Fruit fly (Drosophila melanogaster) whole organism, embryonic: Measurements from ENCODE around the gene Mrtf.

ENCODE experiments used
- Bteb2 ChIP-seq: fragments of 200-800 bp; sonication (Bioruptor generic); optimal IDR thresholded peaks from 2 replicates; lab custom pipeline; 2016; ENCODE audit warnings: missing biosample characterization, missing genetic modification characterization
- CG11504 ChIP-seq: fragments of 200-800 bp; sonication (Bioruptor generic); optimal IDR thresholded peaks from 3 replicates; lab custom pipeline; 2019; ENCODE audit warnings: missing biosample characterization, mild to moderate bottlenecking, missing genetic modification characterization, moderate library complexity
- CG12104 ChIP-seq: fragments of 200-800 bp; sonication (Bioruptor generic); optimal IDR thresholded peaks from 3 replicates; lab custom pipeline; 2016; ENCODE audit warnings: missing biosample characterization, missing genetic modification characterization
- CG12942 ChIP-seq: fragments of 200-800 bp; sonication (Bioruptor generic); optimal IDR thresholded peaks from 3 replicates; lab custom pipeline; 2016; ENCODE audit warnings: missing biosample characterization, missing genetic modification characterization
- CG13624 ChIP-seq: fragments of 200-800 bp; sonication (Bioruptor generic); optimal IDR thresholded peaks from 2 replicates; lab custom pipeline; 2016; ENCODE audit warnings: missing biosample characterization, missing genetic modification characterization
- CG14050 ChIP-seq: fragments of 200-800 bp; sonication (Bioruptor generic); IDR thresholded peaks from 3 replicates; pipeline ENCODE4 v1.3.6; 2022; ENCODE audit warnings: missing biosample characterization, missing genetic modification characterization
- CG15011 ChIP-seq: fragments of 200-800 bp; sonication (Bioruptor generic); optimal IDR thresholded peaks from 3 replicates; lab custom pipeline; 2018; ENCODE audit warnings: missing biosample characterization, mild to moderate bottlenecking, missing genetic modification characterization
- CG17568 ChIP-seq: fragments of 200-800 bp; sonication (Bioruptor generic); optimal IDR thresholded peaks from 2 replicates; lab custom pipeline; 2018; ENCODE audit warnings: missing biosample characterization, mild to moderate bottlenecking, missing genetic modification characterization, moderate library complexity
- CG17912 ChIP-seq: fragments of 200-800 bp; sonication (Bioruptor generic); optimal IDR thresholded peaks from 2 replicates; lab custom pipeline; 2018; ENCODE audit warnings: missing biosample characterization, mild to moderate bottlenecking, missing genetic modification characterization
- CG18011 ChIP-seq: fragments of 200-800 bp; sonication (Bioruptor generic); optimal IDR thresholded peaks from 2 replicates; lab custom pipeline; 2017; ENCODE audit warnings: missing biosample characterization, missing genetic modification characterization, mild to moderate bottlenecking, moderate library complexity, missing genotype
- CG18619 ChIP-seq: fragments of 200-800 bp; sonication (Bioruptor generic); optimal IDR thresholded peaks from 3 replicates; lab custom pipeline; 2017; ENCODE audit warnings: missing biosample characterization, mild to moderate bottlenecking, missing genetic modification characterization
- CG31388 ChIP-seq: fragments of 200-800 bp; sonication (Bioruptor generic); optimal IDR thresholded peaks from 2 replicates; lab custom pipeline; 2016; ENCODE audit warnings: missing biosample characterization, missing genetic modification characterization
- CG33213 ChIP-seq: fragments of 200-800 bp; sonication (Bioruptor generic); optimal IDR thresholded peaks from 3 replicates; lab custom pipeline; 2016; ENCODE audit warnings: missing biosample characterization, missing genetic modification characterization
- CG6791 ChIP-seq: fragments of 200-800 bp; sonication (Bioruptor generic); IDR thresholded peaks from 3 replicates; pipeline ENCODE4 v1.3.6; 2022; ENCODE audit warnings: missing biosample characterization, missing genetic modification characterization; ENCODE audit not compliant: partially characterized antibody
- CG9817 ChIP-seq: fragments of 200-800 bp; sonication (Bioruptor generic); optimal IDR thresholded peaks from 2 replicates; lab custom pipeline; 2018; ENCODE audit warnings: missing biosample characterization, mild to moderate bottlenecking, missing genetic modification characterization, moderate library complexity
- Dp ChIP-seq: fragments of 200-800 bp; sonication (Bioruptor generic); optimal IDR thresholded peaks from 2 replicates; lab custom pipeline; 2018; ENCODE audit warnings: missing biosample characterization, mild to moderate bottlenecking, missing genetic modification characterization, moderate library complexity
- Drgx ChIP-seq: fragments of 200-800 bp; sonication (Bioruptor generic); IDR thresholded peaks from 2 replicates; pipeline ENCODE4 v1.3.6; 2022; ENCODE audit warnings: missing biosample characterization, missing genetic modification characterization
- Hmx ChIP-seq: fragments of 200-800 bp; sonication (Bioruptor generic); optimal IDR thresholded peaks from 2 replicates; lab custom pipeline; 2016; ENCODE audit warnings: missing biosample characterization, missing genetic modification characterization
- Kr ChIP-seq: fragments of 200-800 bp; sonication (Bioruptor generic); optimal IDR thresholded peaks from 2 replicates; lab custom pipeline; 2017; ENCODE audit warnings: missing biosample characterization, mild to moderate bottlenecking, missing genetic modification characterization
- Nf-YA ChIP-seq: fragments of 200-800 bp; sonication (Bioruptor generic); IDR thresholded peaks from 2 replicates; pipeline ENCODE4 v1.3.6; 2022; ENCODE audit warnings: missing biosample characterization, missing genetic modification characterization
- Side ChIP-seq: fragments of 200-800 bp; sonication (Bioruptor generic); optimal IDR thresholded peaks from 2 replicates; lab custom pipeline; 2016; ENCODE audit warnings: missing biosample characterization, missing genetic modification characterization
- Sry-δ ChIP-seq: fragments of 200-800 bp; sonication (Bioruptor generic); optimal IDR thresholded peaks from 2 replicates; lab custom pipeline; 2016; ENCODE audit warnings: missing biosample characterization, missing genetic modification characterization
- YL-1 ChIP-seq: fragments of 200-800 bp; sonication (Bioruptor generic); optimal IDR thresholded peaks from 3 replicates; lab custom pipeline; 2017; ENCODE audit warnings: missing biosample characterization, mild to moderate bottlenecking, missing genetic modification characterization
- ac ChIP-seq: fragments of 200-800 bp; sonication (Bioruptor generic); optimal IDR thresholded peaks from 3 replicates; lab custom pipeline; 2017; ENCODE audit warnings: missing biosample characterization, mild to moderate bottlenecking, missing genetic modification characterization
- ap ChIP-seq: fragments of 200-800 bp; sonication (Bioruptor generic); IDR thresholded peaks from 2 replicates; pipeline ENCODE4 v1.3.6; 2022; ENCODE audit warnings: missing biosample characterization, missing genetic modification characterization
- bbx ChIP-seq: fragments of 200-800 bp; sonication (Bioruptor generic); IDR thresholded peaks from 2 replicates; pipeline ENCODE4 v1.3.6; 2022; ENCODE audit warnings: missing biosample characterization, missing genetic modification characterization; ENCODE audit not compliant: partially characterized antibody
- bcd ChIP-seq: fragments of 200-800 bp; sonication (Bioruptor generic); optimal IDR thresholded peaks from 2 replicates; lab custom pipeline; 2017; ENCODE audit warnings: missing biosample characterization, mild to moderate bottlenecking, missing genetic modification characterization
- cato ChIP-seq: fragments of 200-800 bp; sonication (Bioruptor generic); optimal IDR thresholded peaks from 2 replicates; lab custom pipeline; 2016; ENCODE audit warnings: missing biosample characterization, missing genetic modification characterization, borderline replicate concordance
- chinmo ChIP-seq: fragments of 200-800 bp; sonication (Bioruptor generic); IDR thresholded peaks from 4 replicates; pipeline ENCODE4 v1.3.6; 2022; ENCODE audit warnings: missing biosample characterization, missing genetic modification characterization; ENCODE audit not compliant: partially characterized antibody
- disco-r ChIP-seq: fragments of 200-800 bp; sonication (Bioruptor generic); optimal IDR thresholded peaks from 2 replicates; lab custom pipeline; 2016; ENCODE audit warnings: missing biosample characterization, missing genetic modification characterization
- dmrt11E ChIP-seq: fragments of 200-800 bp; sonication (Bioruptor generic); optimal IDR thresholded peaks from 3 replicates; lab custom pipeline; 2018; ENCODE audit warnings: missing biosample characterization, mild to moderate bottlenecking, missing genetic modification characterization, moderate library complexity
- esg ChIP-seq: fragments of 200-800 bp; sonication (Bioruptor generic); conservative IDR thresholded peaks from 2 replicates; pipeline ENCODE4 v1.3.6; 2022; ENCODE audit warnings: missing biosample characterization, missing genetic modification characterization
- fd3F ChIP-seq: fragments of 200-800 bp; sonication (Bioruptor generic); optimal IDR thresholded peaks from 2 replicates; lab custom pipeline; 2018; ENCODE audit warnings: missing biosample characterization, mild to moderate bottlenecking, missing genetic modification characterization, moderate library complexity
- gro ChIP-seq: fragments of 200-800 bp; sonication (Bioruptor generic); optimal IDR thresholded peaks from 2 replicates; lab custom pipeline; 2016; ENCODE audit warnings: missing biosample characterization, missing genetic modification characterization
- hbn ChIP-seq: fragments of 200-800 bp; sonication (Bioruptor generic); IDR thresholded peaks from 2 replicates; pipeline ENCODE4 v1.3.6; 2022; ENCODE audit warnings: missing biosample characterization, missing genetic modification characterization; ENCODE audit not compliant: partially characterized antibody
- hth ChIP-seq: fragments of >200 bp; optimal IDR thresholded peaks from 2 replicates; lab custom pipeline; 2017; ENCODE audit warnings: inconsistent platforms
- lov ChIP-seq, 2 experiments: fragments of 200-800 bp in 1 of 2; fragments of >200 bp in 1 of 2; sonication (Bioruptor generic) in 1 of 2; IDR thresholded peaks in 1 of 2; optimal IDR thresholded peaks in 1 of 2; 2 replicates in 1 of 2; 3 replicates in 1 of 2; pipeline versions ENCODE4 v1.3.6 to Lab custom; 2017 to 2022; ENCODE audit warnings: missing biosample characterization in 1 of 2, missing genetic modification characterization in 1 of 2
- mld ChIP-seq: fragments of 200-800 bp; sonication (Bioruptor generic); IDR thresholded peaks from 3 replicates; pipeline ENCODE4 v1.3.6; 2022; ENCODE audit warnings: missing biosample characterization, missing genetic modification characterization; ENCODE audit not compliant: partially characterized antibody
- nerfin-2 ChIP-seq: fragments of 200-800 bp; sonication (Bioruptor generic); IDR thresholded peaks from 2 replicates; pipeline ENCODE4 v1.3.6; 2022; ENCODE audit warnings: missing biosample characterization, missing genetic modification characterization; ENCODE audit not compliant: partially characterized antibody
- p53 ChIP-seq: fragments of 200-800 bp; sonication (Bioruptor generic); optimal IDR thresholded peaks from 2 replicates; lab custom pipeline; 2016; ENCODE audit warnings: missing biosample characterization, missing genetic modification characterization
- peb ChIP-seq: fragments of 200-800 bp; sonication (Bioruptor generic); IDR thresholded peaks from 2 replicates; pipeline ENCODE4 v1.3.6; 2022; ENCODE audit warnings: missing biosample characterization, missing genetic modification characterization
- pita ChIP-seq: fragments of 200-800 bp; sonication (Bioruptor generic); optimal IDR thresholded peaks from 2 replicates; lab custom pipeline; 2017; ENCODE audit warnings: missing biosample characterization, mild to moderate bottlenecking, missing genetic modification characterization
- pros ChIP-seq: fragments of 200-800 bp; sonication (Bioruptor generic); optimal IDR thresholded peaks from 3 replicates; lab custom pipeline; 2019; ENCODE audit warnings: missing biosample characterization, mild to moderate bottlenecking, missing genetic modification characterization, moderate library complexity
- ranshi ChIP-seq: fragments of 200-800 bp; sonication (Bioruptor generic); IDR thresholded peaks from 2 replicates; pipeline ENCODE4 v1.3.6; 2022; ENCODE audit warnings: missing biosample characterization, missing genetic modification characterization
- repo ChIP-seq: fragments of 200-800 bp; sonication (Bioruptor generic); optimal IDR thresholded peaks from 2 replicates; lab custom pipeline; 2016; ENCODE audit warnings: missing biosample characterization, missing genetic modification characterization
- salm ChIP-seq: fragments of 200-800 bp; sonication (Bioruptor generic); optimal IDR thresholded peaks from 2 replicates; lab custom pipeline; 2018; ENCODE audit warnings: missing biosample characterization, mild to moderate bottlenecking, missing genetic modification characterization
- sr ChIP-seq: fragments of 200-800 bp; sonication (Bioruptor generic); IDR thresholded peaks from 3 replicates; pipeline ENCODE4 v1.3.6; 2022; ENCODE audit warnings: missing biosample characterization, missing genetic modification characterization
- ssp ChIP-seq: fragments of 200-800 bp; sonication (Bioruptor generic); IDR thresholded peaks from 2 replicates; pipeline ENCODE4 v1.3.6; 2022; ENCODE audit warnings: missing biosample characterization, missing genetic modification characterization
- zen ChIP-seq: fragments of 200-800 bp; sonication (Bioruptor generic); optimal IDR thresholded peaks from 3 replicates; lab custom pipeline; 2018; ENCODE audit warnings: missing biosample characterization, mild to moderate bottlenecking, missing genetic modification characterization, moderate library complexity

The Mrtf gene

DNA sequence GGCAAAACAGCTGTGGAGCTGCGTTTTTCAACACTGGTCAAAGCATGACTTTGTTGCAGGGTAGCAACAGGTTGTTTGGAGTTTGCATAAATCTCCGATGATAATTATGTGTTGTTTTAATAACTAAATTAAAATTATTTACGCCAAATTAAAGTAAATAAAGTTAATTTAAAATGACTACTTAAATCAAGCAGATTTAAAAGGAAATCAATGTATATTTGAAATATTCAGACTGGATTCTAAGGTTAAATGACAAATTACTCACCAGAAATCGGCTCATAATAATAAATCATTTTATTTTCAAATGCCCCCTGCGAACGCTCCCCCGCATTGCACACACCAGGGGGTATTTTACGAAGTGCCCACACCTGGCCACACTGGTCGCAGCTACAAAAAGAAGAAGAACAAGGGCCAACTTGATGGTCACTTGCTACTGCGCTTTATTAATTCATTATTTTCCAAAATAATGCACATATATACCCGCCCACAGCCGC lies 7.7 kb upstream of the Mrtf start, which contains the start of the genes CG12093 and Atg2 (continued):
- TF ChIP-seq pita (no peak), CG14050 (GFP tag; lab: Robert Waterston, UW) (peak; percentile 88), disco-r (GFP tag; lab: Kevin White, UChicago) (peak; percentile 17), CG12942 (GFP tag; lab: Kevin White, UChicago) (peak; percentile 92), esg (GFP tag; lab: Robert Waterston, UW) (peak; percentile 95), repo (GFP tag; lab: Kevin White, UChicago) (peak; percentile 42), hbn (no peak), salm (peak; percentile 88), ranshi (GFP tag; lab: Robert Waterston, UW) (peak; percentile 89), lov (optimal IDR thresholded peaks at IDR 0.05; lab: Kevin White, UChicago) (no peak), lov (GFP tag; IDR thresholded peaks at IDR 0.05; lab: Robert Waterston, UW) (peak; percentile 83; the same call in 1 of the 3 replicates), CG17912 (GFP tag; lab: Kevin White, UChicago) (peak; percentile 40), cato (GFP tag; lab: Kevin White, UChicago) (peak; percentile 89), hth (lab: Kevin White, UChicago) (no peak), ap (GFP tag; lab: Robert Waterston, UW) (peak; percentile 92), Kr (GFP tag; lab: Kevin White, UChicago) (no peak), dmrt11E (tag; lab: Kevin White, UChicago) (peak; percentile 88), Nf-YA (GFP tag; lab: Robert Waterston, UW) (peak; percentile 77), CG18011 (GFP tag; lab: Kevin White, UChicago) (peak; percentile 75), pros (GFP tag; lab: Kevin White, UChicago) (no peak), CG11504 (peak; percentile 89), CG6791 (0 out of 3 replicates have a peak, but pooled peaks have one; percentile 21), chinmo (GFP tag; lab: Robert Waterston, UW) (no peak), CG31388 (GFP tag; lab: Kevin White, UChicago) (peak; percentile 52), CG9817 (peak; percentile 97), sr (GFP tag; lab: Robert Waterston, UW) (peak; percentile 51; the same call in 1 of the 3 replicates), Side (GFP tag; lab: Kevin White, UChicago) (peak; percentile 53), bbx (GFP tag; lab: Robert Waterston, UW) (no peak), peb (peak; percentile 88), bcd (GFP tag; lab: Kevin White, UChicago) (peak; percentile 93), ssp (GFP tag; lab: Robert Waterston, UW) (peak; percentile 87), CG15011 (GFP tag; lab: Kevin White, UChicago) (no peak), Sry-δ (GFP tag; lab: Kevin White, UChicago) (peak; percentile 44), CG12104 (GFP tag; lab: Kevin White, UChicago) (peak; percentile 87), zen (tag; lab: Kevin White, UChicago) (peak; percentile 87), CG13624 (GFP tag; lab: Kevin White, UChicago) (peak; percentile 82), CG18619 (GFP tag; lab: Kevin White, UChicago) (peak; percentile 91), YL-1 (GFP tag; lab: Kevin White, UChicago) (peak; percentile 71), Dp (peak; percentile 41), p53 (GFP tag; lab: Kevin White, UChicago) (peak; percentile 23), Hmx (GFP tag; lab: Kevin White, UChicago) (no peak), nerfin-2 (no peak), CG33213 (GFP tag; lab: Kevin White, UChicago) (peak; percentile 69), mld (GFP tag; lab: Robert Waterston, UW) (no peak), CG17568 (GFP tag; lab: Kevin White, UChicago) (no peak), Bteb2 (GFP tag; lab: Kevin White, UChicago) (peak; percentile 88), gro (peak; percentile 75), fd3F (GFP tag; lab: Kevin White, UChicago) (peak; percentile 92), ac (GFP tag; lab: Kevin White, UChicago) (peak; percentile 52), Drgx (GFP tag; lab: Robert Waterston, UW) (peak; percentile 93)
